Fruit fly (Drosophila melanogaster) whole organism, embryonic: Measurements from ENCODE around the gene Osi9.

Experiments
- ATbp ChIP-seq: fragments of 200-800 bp; sonication (Bioruptor generic); optimal IDR thresholded peaks from 2 replicates; lab custom pipeline; 2017; ENCODE audit warnings: missing biosample characterization, mild to moderate bottlenecking, missing genetic modification characterization, missing genetic modification reagents
- Asciz ChIP-seq: fragments of 200-800 bp; sonication (Bioruptor generic); optimal IDR thresholded peaks from 2 replicates; lab custom pipeline; 2017; ENCODE audit warnings: missing biosample characterization, mild to moderate bottlenecking, missing genetic modification characterization, missing genetic modification reagents
- Blimp-1 ChIP-seq: fragments of 200-800 bp; sonication (Bioruptor generic); optimal IDR thresholded peaks from 3 replicates; lab custom pipeline; 2018; ENCODE audit warnings: missing biosample characterization, missing genetic modification characterization, mild to moderate bottlenecking, moderate library complexity, missing genetic modification reagents
- C15 ChIP-seq: fragments of 200-800 bp; sonication (Bioruptor generic); IDR thresholded peaks from 3 replicates; pipeline ENCODE4 v1.3.6; 2022; ENCODE audit warnings: missing biosample characterization, missing genetic modification characterization
- CG10209 ChIP-seq: fragments of 200-800 bp; sonication (Bioruptor generic); optimal IDR thresholded peaks from 3 replicates; lab custom pipeline; 2017; ENCODE audit warnings: missing biosample characterization, mild to moderate bottlenecking, missing genetic modification characterization, missing genetic modification reagents
- CG10267 ChIP-seq: fragments of 200-800 bp; sonication (Bioruptor generic); optimal IDR thresholded peaks from 2 replicates; lab custom pipeline; 2018; ENCODE audit warnings: missing biosample characterization, mild to moderate bottlenecking, missing genetic modification characterization, moderate library complexity
- CG12391 ChIP-seq: fragments of 200-800 bp; sonication (Bioruptor generic); optimal IDR thresholded peaks from 3 replicates; lab custom pipeline; 2018; ENCODE audit warnings: missing biosample characterization, mild to moderate bottlenecking, missing genetic modification characterization, moderate library complexity
- CG12942 ChIP-seq: fragments of 200-800 bp; sonication (Bioruptor generic); optimal IDR thresholded peaks from 3 replicates; lab custom pipeline; 2016; ENCODE audit warnings: missing biosample characterization, missing genetic modification characterization
- CG13424 ChIP-seq: fragments of 200-800 bp; sonication (Bioruptor generic); optimal IDR thresholded peaks from 2 replicates; lab custom pipeline; 2019; ENCODE audit warnings: missing biosample characterization, mild to moderate bottlenecking, missing genetic modification characterization, moderate library complexity
- CG14014 ChIP-seq: fragments of 200-800 bp; sonication (Bioruptor generic); IDR thresholded peaks from 2 replicates; pipeline ENCODE4 v1.3.6; 2022; ENCODE audit warnings: missing biosample characterization, missing genetic modification characterization
- CG15479 ChIP-seq: fragments of 200-800 bp; sonication (Bioruptor generic); optimal IDR thresholded peaks from 3 replicates; lab custom pipeline; 2019; ENCODE audit warnings: missing biosample characterization, mild to moderate bottlenecking, missing genetic modification characterization, moderate library complexity
- CG1602 ChIP-seq: fragments of 200-800 bp; sonication (Bioruptor generic); optimal IDR thresholded peaks from 3 replicates; lab custom pipeline; 2016; ENCODE audit warnings: missing biosample characterization, missing genetic modification characterization
- CG17385 ChIP-seq: fragments of 200-800 bp; sonication (Bioruptor generic); optimal IDR thresholded peaks from 3 replicates; lab custom pipeline; 2018; ENCODE audit warnings: missing biosample characterization, mild to moderate bottlenecking, missing genetic modification characterization
- CG17802 ChIP-seq: fragments of 200-800 bp; sonication (Bioruptor generic); optimal IDR thresholded peaks from 2 replicates; lab custom pipeline; 2018; ENCODE audit warnings: missing biosample characterization, mild to moderate bottlenecking, missing genetic modification characterization, moderate library complexity
- CG17829 ChIP-seq: fragments of 200-800 bp; optimal IDR thresholded peaks from 2 replicates; lab custom pipeline; 2019; ENCODE audit warnings: missing biosample characterization, mild to moderate bottlenecking, missing genetic modification characterization, moderate library complexity
- CG18262 ChIP-seq: fragments of 200-800 bp; optimal IDR thresholded peaks from 3 replicates; lab custom pipeline; 2019; ENCODE audit warnings: missing biosample characterization, mild to moderate bottlenecking, missing genetic modification characterization, moderate library complexity
- CG18476 ChIP-seq: fragments of 200-800 bp; sonication (Bioruptor generic); optimal IDR thresholded peaks from 2 replicates; lab custom pipeline; 2016; ENCODE audit warnings: missing biosample characterization, mild to moderate bottlenecking, missing genetic modification characterization
- CG2875 ChIP-seq: fragments of 200-800 bp; sonication (Bioruptor generic); optimal IDR thresholded peaks from 2 replicates; lab custom pipeline; 2017; ENCODE audit warnings: missing biosample characterization, mild to moderate bottlenecking, missing genetic modification characterization, missing genetic modification reagents
- CG7839 ChIP-seq: fragments of 200-800 bp; sonication (Bioruptor generic); optimal IDR thresholded peaks from 3 replicates; lab custom pipeline; 2018; ENCODE audit warnings: missing biosample characterization, mild to moderate bottlenecking, missing genetic modification characterization, moderate library complexity
- CG8388 ChIP-seq: fragments of 200-800 bp; sonication (Bioruptor generic); optimal IDR thresholded peaks from 2 replicates; lab custom pipeline; 2019; ENCODE audit warnings: missing biosample characterization, mild to moderate bottlenecking, missing genetic modification characterization, moderate library complexity
- CoRest ChIP-seq: fragments of 200-800 bp; sonication (Bioruptor generic); optimal IDR thresholded peaks from 3 replicates; lab custom pipeline; 2018; ENCODE audit warnings: missing biosample characterization, mild to moderate bottlenecking, missing genetic modification characterization, moderate library complexity
- CrebB ChIP-seq: fragments of 200-800 bp; sonication (Bioruptor generic); optimal IDR thresholded peaks from 3 replicates; lab custom pipeline; 2018; ENCODE audit warnings: missing biosample characterization, mild to moderate bottlenecking, missing genetic modification characterization
- D19A ChIP-seq: fragments of 200-800 bp; optimal IDR thresholded peaks from 3 replicates; lab custom pipeline; 2019; ENCODE audit warnings: missing biosample characterization, mild to moderate bottlenecking, missing genetic modification characterization, moderate library complexity
- D19B ChIP-seq: fragments of 200-800 bp; sonication (Bioruptor generic); optimal IDR thresholded peaks from 2 replicates; lab custom pipeline; 2017; ENCODE audit warnings: missing biosample characterization, mild to moderate bottlenecking, missing genetic modification characterization
- Drgx ChIP-seq: fragments of 200-800 bp; sonication (Bioruptor generic); IDR thresholded peaks from 2 replicates; pipeline ENCODE4 v1.3.6; 2022; ENCODE audit warnings: missing biosample characterization, missing genetic modification characterization
- Lpt ChIP-seq: fragments of >200 bp; optimal IDR thresholded peaks from 2 replicates; lab custom pipeline; 2018; ENCODE audit warnings: missing biosample characterization, missing genetic modification characterization
- NC2α ChIP-seq: fragments of 200-800 bp; sonication (Bioruptor generic); optimal IDR thresholded peaks from 2 replicates; lab custom pipeline; 2016; ENCODE audit warnings: missing biosample characterization, missing genetic modification characterization
- PHDP ChIP-seq: fragments of 200-800 bp; sonication (Bioruptor generic); optimal IDR thresholded peaks from 3 replicates; lab custom pipeline; 2018; ENCODE audit warnings: missing biosample characterization, mild to moderate bottlenecking, missing genetic modification characterization, moderate library complexity
- Sox102F ChIP-seq: fragments of 200-800 bp; sonication (Bioruptor generic); optimal IDR thresholded peaks from 2 replicates; lab custom pipeline; 2018; ENCODE audit warnings: missing biosample characterization, mild to moderate bottlenecking, missing genetic modification characterization, moderate library complexity
- Ssrp ChIP-seq: fragments of 200-800 bp; sonication (Bioruptor generic); optimal IDR thresholded peaks from 2 replicates; lab custom pipeline; 2018; ENCODE audit warnings: missing biosample characterization, mild to moderate bottlenecking, missing genetic modification characterization, moderate library complexity
- Xbp1 ChIP-seq: fragments of 200-800 bp; sonication (Bioruptor generic); optimal IDR thresholded peaks from 3 replicates; lab custom pipeline; 2016; ENCODE audit warnings: missing biosample characterization, mild to moderate bottlenecking, missing genetic modification characterization
- ara ChIP-seq: fragments of 200-800 bp; sonication (Bioruptor generic); IDR thresholded peaks from 2 replicates; pipeline ENCODE4 v1.3.6; 2022; ENCODE audit warnings: missing biosample characterization, missing genetic modification characterization
- bsh ChIP-seq, 2 experiments: fragments of 200-800 bp; sonication (Bioruptor generic); optimal IDR thresholded peaks; 2 replicates each; lab custom pipeline; 2017 to 2018; ENCODE audit warnings: mild to moderate bottlenecking in 2 of 2, missing biosample characterization in 2 of 2, missing genetic modification characterization in 2 of 2, moderate library complexity in 1 of 2
- cas ChIP-seq: fragments of 200-800 bp; sonication (Bioruptor generic); IDR thresholded peaks from 2 replicates; pipeline ENCODE4 v1.3.6; 2022; ENCODE audit warnings: missing biosample characterization, missing genetic modification characterization
- crp ChIP-seq, 2 experiments: fragments of 200-800 bp; sonication (Bioruptor generic); optimal IDR thresholded peaks; 2 replicates in 1 of 2; 3 replicates in 1 of 2; lab custom pipeline; 2017; ENCODE audit warnings: missing biosample characterization in 2 of 2, missing genetic modification characterization in 2 of 2, mild to moderate bottlenecking in 1 of 2, moderate library complexity in 1 of 2
- ewg ChIP-seq: fragments of 200-800 bp; sonication (Bioruptor generic); optimal IDR thresholded peaks from 3 replicates; lab custom pipeline; 2017; ENCODE audit warnings: mild to moderate bottlenecking, missing biosample characterization, missing genetic modification reagents, missing genetic modification characterization
- fru ChIP-seq: fragments of >200 bp; optimal IDR thresholded peaks from 2 replicates; lab custom pipeline; 2017
- ken ChIP-seq: fragments of 200-800 bp; sonication (Bioruptor generic); IDR thresholded peaks from 3 replicates; pipeline ENCODE4 v1.3.6; 2022; ENCODE audit warnings: missing biosample characterization, missing genetic modification characterization
- nmo ChIP-seq: fragments of 200-800 bp; sonication (Bioruptor generic); optimal IDR thresholded peaks from 2 replicates; lab custom pipeline; 2018; ENCODE audit warnings: missing biosample characterization, mild to moderate bottlenecking, missing genetic modification characterization, moderate library complexity
- nom ChIP-seq: fragments of 200-800 bp; sonication (Bioruptor generic); optimal IDR thresholded peaks from 2 replicates; lab custom pipeline; 2017; ENCODE audit warnings: missing biosample characterization, missing genetic modification characterization, mild to moderate bottlenecking, moderate library complexity, missing genetic modification reagents
- pho ChIP-seq: fragments of 200-800 bp; sonication (Bioruptor generic); optimal IDR thresholded peaks from 2 replicates; lab custom pipeline; 2016; ENCODE audit warnings: missing biosample characterization, missing genetic modification characterization
- sqz ChIP-seq: fragments of 200-800 bp; sonication (Bioruptor generic); optimal IDR thresholded peaks from 3 replicates; lab custom pipeline; 2018; ENCODE audit warnings: missing biosample characterization, mild to moderate bottlenecking, missing genetic modification characterization
- trem ChIP-seq: fragments of 200-800 bp; optimal IDR thresholded peaks from 3 replicates; lab custom pipeline; 2019; ENCODE audit warnings: missing biosample characterization, mild to moderate bottlenecking, missing genetic modification characterization, moderate library complexity
- ttk ChIP-seq: fragments of 200-800 bp; sonication (Bioruptor generic); IDR thresholded peaks from 2 replicates; pipeline ENCODE4 v2.1.2; 2022; ENCODE audit warnings: missing biosample characterization, missing genetic modification characterization
- tx ChIP-seq: fragments of 200-800 bp; sonication (Bioruptor generic); optimal IDR thresholded peaks from 2 replicates; lab custom pipeline; 2016; ENCODE audit warnings: missing biosample characterization, missing genetic modification characterization
- unpg ChIP-seq: fragments of 200-800 bp; sonication (Bioruptor generic); optimal IDR thresholded peaks from 3 replicates; lab custom pipeline; 2018; ENCODE audit warnings: missing biosample characterization, mild to moderate bottlenecking, missing genetic modification characterization, moderate library complexity
- vnd ChIP-seq: fragments of 200-800 bp; sonication (Bioruptor generic); IDR thresholded peaks from 3 replicates; pipeline ENCODE4 v1.3.6; 2022; ENCODE audit warnings: missing biosample characterization, missing genetic modification characterization; ENCODE audit not compliant: partially characterized antibody
- wdn ChIP-seq: fragments of 200-800 bp; sonication (Bioruptor generic); IDR thresholded peaks from 2 replicates; pipeline ENCODE4 v1.3.6; 2022; ENCODE audit warnings: missing biosample characterization, missing genetic modification characterization
- zfh1 ChIP-seq: fragments of 200-800 bp; sonication (Bioruptor generic); IDR thresholded peaks from 3 replicates; pipeline ENCODE4 v1.3.6; 2022; ENCODE audit warnings: missing biosample characterization, missing genetic modification characterization

Gene Osi9

DNA sequence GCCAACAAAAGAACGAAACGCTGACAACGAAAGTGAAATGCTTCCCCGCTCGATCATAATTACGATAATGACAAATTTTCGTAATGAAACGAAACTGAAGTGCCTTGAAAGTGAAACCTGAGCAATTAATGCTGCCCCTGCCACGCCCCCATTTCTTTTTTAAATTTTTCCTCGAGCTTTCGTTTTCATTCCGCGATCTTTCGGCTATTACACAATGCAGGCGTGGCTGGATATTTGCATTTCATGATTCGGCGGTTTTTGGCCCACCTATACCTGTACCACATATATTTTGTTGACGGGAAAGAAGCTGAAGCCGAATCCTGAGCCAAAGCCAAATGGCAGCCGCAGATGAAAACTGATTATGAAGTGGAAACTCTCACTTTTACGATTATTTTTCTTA lies 19.7 kb upstream of the Osi9 start:
- TF ChIP-seq CrebB (tag; lab: Kevin White, UChicago) (no peak), ken (no peak), NC2α (GFP tag; lab: Kevin White, UChicago) (no peak), Xbp1 (GFP tag; lab: Kevin White, UChicago) (no peak), cas (GFP tag; lab: Robert Waterston, UW) (no peak), ara (GFP tag; lab: Robert Waterston, UW) (no peak), Blimp-1 (GFP tag; lab: Kevin White, UChicago) (peak; percentile 93), sqz (no peak)

DNA sequence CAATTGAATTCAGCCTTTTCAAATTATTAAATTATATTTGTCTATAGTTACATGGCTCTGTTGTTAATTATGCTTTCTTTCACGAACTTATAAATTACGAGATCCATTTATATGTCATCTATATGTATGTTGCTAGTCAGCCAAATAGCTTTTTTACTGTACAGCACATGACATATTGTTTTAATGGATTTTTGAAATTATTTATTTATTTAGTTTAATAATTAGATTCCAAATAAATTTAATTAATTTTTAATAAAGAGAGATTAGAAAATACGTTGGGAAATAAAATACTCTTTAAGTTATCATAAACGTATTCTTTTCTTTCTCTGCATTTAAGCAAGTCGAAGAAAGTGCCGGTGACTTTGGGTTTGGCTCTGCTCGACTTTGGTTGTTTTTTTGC lies 18.7 kb upstream of the Osi9 start:
- no peak for TF ChIP-seq CG12942 (GFP tag; lab: Kevin White, UChicago)
- TF ChIP-seq CG12391 (tag; lab: Kevin White, UChicago): peak; percentile 45
- peak; percentile 81 for TF ChIP-seq CG18262
- peak; percentile 47 for TF ChIP-seq CG7839 (tag; lab: Kevin White, UChicago)
- no peak for TF ChIP-seq CG18476
- TF ChIP-seq bsh (GFP tag; optimal IDR thresholded peaks at IDR 0.05; lab: Kevin White, UChicago): peak in 1 of 2 experiments; percentile 59
- peak; percentile 71 for TF ChIP-seq nmo (GFP tag; lab: Kevin White, UChicago)
- TF ChIP-seq CG17802 (tag; lab: Kevin White, UChicago): no peak
- TF ChIP-seq Drgx (GFP tag; lab: Robert Waterston, UW): no peak
- TF ChIP-seq ttk: no peak
- TF ChIP-seq CG2875: peak; percentile 29
- peak; percentile 52 for TF ChIP-seq CG13424 (tag; lab: Kevin White, UChicago)
- TF ChIP-seq trem (tag; lab: Kevin White, UChicago): peak; percentile 16
- no peak for TF ChIP-seq CG1602 (GFP tag; lab: Kevin White, UChicago)
- TF ChIP-seq fru (lab: Kevin White, UChicago): no peak
- no peak for TF ChIP-seq nom (GFP tag; lab: Kevin White, UChicago)
- peak; percentile 14 for TF ChIP-seq CG10209 (GFP tag; lab: Kevin White, UChicago)
- TF ChIP-seq zfh1 (GFP tag; lab: Robert Waterston, UW): no peak
- peak; percentile 29 for TF ChIP-seq CG10267 (tag; lab: Kevin White, UChicago)
- TF ChIP-seq wdn: no peak
- no peak for TF ChIP-seq CG15479
- peak; percentile 25 for TF ChIP-seq Asciz (GFP tag; lab: Kevin White, UChicago)
- no peak for TF ChIP-seq Lpt (GFP tag; lab: Kevin White, UChicago)
- TF ChIP-seq crp (GFP tag; optimal IDR thresholded peaks at IDR 0.05; lab: Kevin White, UChicago): no peak
- no peak for TF ChIP-seq vnd (GFP tag; lab: Robert Waterston, UW)
- TF ChIP-seq tx: no peak
- peak; percentile 15 for TF ChIP-seq CG17385 (GFP tag; lab: Kevin White, UChicago)
- peak; percentile 72 for TF ChIP-seq Sox102F
- peak; percentile 29 for TF ChIP-seq ewg (GFP tag; lab: Kevin White, UChicago)
- peak; percentile 31 for TF ChIP-seq PHDP
- peak; percentile 65 for TF ChIP-seq Ssrp
- no peak for TF ChIP-seq C15 (GFP tag; lab: Robert Waterston, UW)
- 0 out of 3 replicates have a peak, but pooled peaks have one; percentile 23 for TF ChIP-seq ken
- TF ChIP-seq CG17829 (tag; lab: Kevin White, UChicago): peak; percentile 36
- peak; percentile 56 for TF ChIP-seq CG8388 (GFP tag; lab: Kevin White, UChicago)
- peak; percentile 44 for TF ChIP-seq CoRest (tag; lab: Kevin White, UChicago)
- TF ChIP-seq D19A (tag; lab: Kevin White, UChicago): peak; percentile 52
- peak; percentile 69 for TF ChIP-seq ATbp (GFP tag; lab: Kevin White, UChicago)
- peak; percentile 24 for TF ChIP-seq unpg (GFP tag; lab: Kevin White, UChicago)
- no peak for TF ChIP-seq CG14014 (GFP tag; lab: Robert Waterston, UW)
- no peak for TF ChIP-seq D19B (GFP tag; lab: Kevin White, UChicago)
- TF ChIP-seq pho (GFP tag; lab: Kevin White, UChicago): no peak
